Worm (Caenorhabditis elegans): ENCODE results near the gene acl-13.

The acl-13 gene

DNA sequence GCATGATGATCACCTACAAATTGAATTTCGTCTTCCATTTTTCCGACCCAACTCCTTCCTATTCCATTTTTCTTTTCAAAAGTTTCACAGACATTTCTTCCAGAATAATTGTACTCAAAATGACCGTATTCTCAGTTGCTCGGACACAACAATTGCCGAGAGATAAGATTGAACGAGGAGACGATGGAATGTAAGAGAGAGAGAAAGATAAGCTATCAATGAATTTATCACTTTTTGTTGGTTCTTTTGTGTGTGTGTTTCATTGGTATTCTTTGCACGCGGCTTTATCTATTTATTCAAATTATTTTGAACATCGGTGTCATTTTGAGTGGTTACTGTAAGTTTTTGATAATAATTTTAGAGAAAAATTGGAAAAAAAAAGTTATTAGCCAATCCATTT, 10.2 kb downstream of the acl-13 start, which contains the start of gene ugt-65:
TSS of gene ugt-65 (plus strand) at position 229 of the 400 bp plus-strand sequence.
- peak; percentile 6 for TF ChIP-seq F13H6.1 (tag; optimal IDR thresholded peaks at IDR 0.05)
- TF ChIP-seq crh-2 (tag; optimal IDR thresholded peaks at IDR 0.05): peak; percentile 15
- TF ChIP-seq egl-27 (tag; optimal IDR thresholded peaks at IDR 0.05): no peak
- TF ChIP-seq lin-11 (tag; optimal IDR thresholded peaks at IDR 0.05): no peak
- peak; percentile 71 for TF ChIP-seq fos-1 (tag; optimal IDR thresholded peaks at IDR 0.05)
- peak; percentile 86 for TF ChIP-seq sma-9 (GFP tag; optimal IDR thresholded peaks at IDR 0.05)
- no peak for TF ChIP-seq sma-9 (tag; optimal IDR thresholded peaks at IDR 0.05)

DNA sequence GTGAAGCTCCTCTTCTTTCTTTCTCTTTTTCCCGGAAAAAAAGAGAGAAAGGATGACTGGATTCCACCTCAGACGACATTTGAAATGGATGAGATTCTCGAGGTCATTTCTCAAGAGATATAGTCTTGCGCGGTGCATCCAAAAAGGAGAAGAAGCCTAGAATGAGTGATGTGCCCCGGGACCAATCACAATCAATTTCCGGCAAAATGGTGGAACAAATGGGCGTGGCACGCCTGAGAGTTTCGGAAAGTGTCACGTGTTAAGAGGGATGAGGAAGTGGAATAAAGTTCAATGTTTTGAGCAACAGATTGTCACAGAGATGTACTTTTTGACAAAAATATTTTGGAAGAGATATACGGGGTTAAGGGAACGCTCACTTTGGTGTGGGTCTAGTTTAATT, 15.3 kb downstream of the acl-13 start:
- TF ChIP-seq gmeb-1 (tag; optimal IDR thresholded peaks at IDR 0.05): no peak
- TF ChIP-seq unc-39 (tag; optimal IDR thresholded peaks at IDR 0.05): no peak
- no peak for TF ChIP-seq lin-39 (tag; optimal IDR thresholded peaks at IDR 0.05)
- no peak for TF ChIP-seq ceh-16 (tag; optimal IDR thresholded peaks at IDR 0.05)
- peak; percentile 9 for TF ChIP-seq C34F6.9 (tag; optimal IDR thresholded peaks at IDR 0.05)
- peak in 1 of 2 experiments; percentile 59 for TF ChIP-seq mdl-1 (tag; optimal IDR thresholded peaks at IDR 0.05)
- TF ChIP-seq unc-62 (GFP tag; optimal IDR thresholded peaks at IDR 0.05): peak; percentile 44
- TF ChIP-seq nhr-129 (tag; optimal IDR thresholded peaks at IDR 0.05): no peak
- peak; percentile 26 for TF ChIP-seq mab-5 (tag; optimal IDR thresholded peaks at IDR 0.05)
- TF ChIP-seq lsy-2 (tag; optimal IDR thresholded peaks at IDR 0.05): peak in 1 of 2 experiments; percentile 5

DNA sequence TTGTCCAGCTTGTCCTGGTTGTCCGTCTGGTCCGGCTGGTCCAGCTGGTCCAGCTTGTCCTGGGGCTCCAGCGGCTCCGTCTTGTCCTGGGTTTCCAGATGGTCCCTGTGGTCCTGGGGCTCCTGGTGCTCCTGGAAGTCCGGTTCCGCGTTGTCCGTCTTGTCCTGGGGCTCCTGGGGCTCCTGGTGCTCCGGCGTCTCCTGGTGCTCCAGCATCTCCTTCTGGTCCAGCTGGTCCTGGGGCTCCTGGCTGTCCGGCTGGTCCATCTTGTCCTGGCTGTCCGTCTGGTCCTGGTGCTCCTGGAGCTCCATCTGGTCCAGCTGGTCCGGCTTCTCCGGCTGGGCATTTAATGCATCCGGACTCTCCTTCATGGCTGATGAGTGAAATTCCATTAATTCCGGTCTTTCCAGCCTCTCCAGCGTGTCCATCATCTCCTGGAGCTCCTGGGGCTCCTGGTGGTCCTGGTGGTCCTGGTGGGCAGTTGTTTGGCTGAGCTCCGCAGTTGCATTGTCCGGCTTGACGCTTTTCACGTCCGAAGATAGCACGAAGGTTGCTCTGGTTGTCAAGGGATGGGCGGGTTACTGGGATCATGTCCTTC, 17.5 kb downstream of the acl-13 start:
- TF ChIP-seq skn-1 (tag; optimal IDR thresholded peaks at IDR 0.05): no peak
- TF ChIP-seq R02D3.7 (tag; optimal IDR thresholded peaks at IDR 0.05): no peak
- TF ChIP-seq nhr-25 (tag; optimal IDR thresholded peaks at IDR 0.05): no peak
- no peak for TF ChIP-seq mab-5 (tag; optimal IDR thresholded peaks at IDR 0.05)
- TF ChIP-seq ceh-16 (tag; optimal IDR thresholded peaks at IDR 0.05): no peak
- TF ChIP-seq nhr-11 (tag; optimal IDR thresholded peaks at IDR 0.05): no peak
- TF ChIP-seq zag-1 (tag; optimal IDR thresholded peaks at IDR 0.05): no peak
- TF ChIP-seq nhr-237 (tag; optimal IDR thresholded peaks at IDR 0.05): no peak
- no peak for TF ChIP-seq unc-39 (tag; optimal IDR thresholded peaks at IDR 0.05)

DNA sequence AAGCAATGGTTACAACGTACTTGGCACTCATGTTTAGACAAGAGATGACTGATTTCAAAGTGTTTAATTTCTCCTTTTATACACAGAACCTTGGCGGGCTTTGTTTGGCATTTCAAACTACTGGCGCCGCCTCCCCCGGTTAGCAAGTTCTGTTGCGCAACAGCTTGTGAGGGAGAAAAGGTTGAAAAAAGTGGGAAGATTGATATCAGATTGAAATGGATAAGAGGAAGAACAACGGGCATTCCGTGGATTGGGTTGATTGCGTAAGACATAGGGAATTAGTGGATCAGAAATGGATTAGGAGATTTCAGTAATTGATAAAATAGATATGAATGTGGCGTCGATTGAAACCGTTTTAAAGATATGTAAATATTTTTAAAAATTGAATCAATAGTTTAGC, 18.2 kb downstream of the acl-13 start, which contains the start of gene col-130:
TSS of gene col-130 (minus strand) at position 50 of the 400 bp plus-strand sequence.
- TF ChIP-seq fos-1 (tag; optimal IDR thresholded peaks at IDR 0.05) (no peak), sma-9 (GFP tag; optimal IDR thresholded peaks at IDR 0.05) (no peak), sma-9 (tag; optimal IDR thresholded peaks at IDR 0.05) (no peak), sma-3 (GFP tag; optimal IDR thresholded peaks at IDR 0.05) (no peak), snpc-4 (tag; optimal IDR thresholded peaks at IDR 0.05) (no peak), nhr-21 (tag; optimal IDR thresholded peaks at IDR 0.05) (no peak), mab-5 (tag; optimal IDR thresholded peaks at IDR 0.05) (no peak), ztf-4 (tag; optimal IDR thresholded peaks at IDR 0.05) (no peak), aly-2 (tag; optimal IDR thresholded peaks at IDR 0.05) (no peak), lin-39 (tag; optimal IDR thresholded peaks at IDR 0.05) (no peak), F13H6.1 (tag; optimal IDR thresholded peaks at IDR 0.05) (no peak), lin-13 (GFP tag; optimal IDR thresholded peaks at IDR 0.05) (no peak), elt-3 (tag; optimal IDR thresholded peaks at IDR 0.05) (no peak), lin-11 (tag; optimal IDR thresholded peaks at IDR 0.05) (no peak), nhr-6 (tag; optimal IDR thresholded peaks at IDR 0.05) (no peak), nhr-77 (tag; optimal IDR thresholded peaks at IDR 0.05) (no peak), ceh-16 (tag; optimal IDR thresholded peaks at IDR 0.05) (no peak), mbf-1 (tag; optimal IDR thresholded peaks at IDR 0.05) (no peak), nhr-25 (tag; optimal IDR thresholded peaks at IDR 0.05) (no peak)

DNA sequence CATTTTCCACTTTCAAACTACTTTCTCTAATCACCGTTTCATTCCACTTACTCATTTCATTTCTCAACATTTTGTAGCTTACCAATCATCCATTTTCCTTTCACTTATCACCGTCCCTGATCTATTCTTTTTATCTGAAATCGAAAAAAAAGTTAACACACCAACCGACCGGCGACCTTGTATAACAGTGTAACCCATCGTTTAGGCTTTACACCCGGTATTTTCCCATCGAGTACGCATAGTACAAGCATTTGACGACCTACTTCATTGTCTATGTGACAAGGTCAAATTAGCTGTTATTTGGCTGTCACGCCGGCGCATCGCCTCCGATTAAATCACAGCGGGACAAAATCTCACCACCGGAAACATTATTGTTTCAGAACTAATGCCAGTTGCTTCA, 19.2 kb downstream of the acl-13 start:
- no peak for TF ChIP-seq ztf-4 (tag; optimal IDR thresholded peaks at IDR 0.05)
- peak; percentile 81 for TF ChIP-seq blmp-1 (tag; optimal IDR thresholded peaks at IDR 0.05; ENCODE audit: insufficient read depth)
- TF ChIP-seq lin-11 (tag; optimal IDR thresholded peaks at IDR 0.05): no peak
- no peak for TF ChIP-seq nhr-21 (tag; optimal IDR thresholded peaks at IDR 0.05)
- no peak for TF ChIP-seq F13H6.1 (tag; optimal IDR thresholded peaks at IDR 0.05)
- no peak for TF ChIP-seq snpc-4 (tag; optimal IDR thresholded peaks at IDR 0.05)
- peak; percentile 66 for TF ChIP-seq nhr-25 (tag; optimal IDR thresholded peaks at IDR 0.05)
